Worm (Caenorhabditis elegans) whole organism, L2 larva: ENCODE results near the gene F49C12.7.

Source experiments
- ceh-82 ChIP-seq: fragments of 150-350 bp; optimal IDR thresholded peaks from 2 replicates; lab custom pipeline; 2014; ENCODE audit warnings: missing biosample characterization, missing genetic modification characterization
- lin-13 ChIP-seq: fragments of 150-350 bp; optimal IDR thresholded peaks from 2 replicates; lab custom pipeline; 2014; ENCODE audit warnings: missing biosample characterization, missing genetic modification reagents, missing genetic modification characterization
- mab-5 ChIP-seq: fragments of 150-350 bp; optimal IDR thresholded peaks from 2 replicates; lab custom pipeline; 2014; ENCODE audit warnings: missing biosample characterization, missing genetic modification characterization
- nhr-10 ChIP-seq: sonication (generic microtip); optimal IDR thresholded peaks from 2 replicates; lab custom pipeline; 2017; ENCODE audit warnings: missing biosample characterization, missing genetic modification characterization
- nhr-237 ChIP-seq: fragments of 150-350 bp; optimal IDR thresholded peaks from 2 replicates; lab custom pipeline; 2014; ENCODE audit warnings: missing biosample characterization, missing genetic modification characterization
- zag-1 ChIP-seq: fragments of 150-350 bp; optimal IDR thresholded peaks from 2 replicates; lab custom pipeline; 2014; ENCODE audit warnings: missing biosample characterization, missing genetic modification characterization
- ztf-4 ChIP-seq: fragments of 150-350 bp; optimal IDR thresholded peaks from 2 replicates; lab custom pipeline; 2014; ENCODE audit warnings: missing biosample characterization, missing genetic modification characterization

- TF ChIP-seq ztf-4 (tag; lab: Kevin White, UChicago): no peak
- no peak for TF ChIP-seq nhr-10
- TF ChIP-seq zag-1 (tag; lab: Kevin White, UChicago): no peak
- no peak for TF ChIP-seq nhr-237 (tag; lab: Kevin White, UChicago)
- TF ChIP-seq ceh-82 (tag; lab: Kevin White, UChicago): no peak
- no peak for TF ChIP-seq lin-13 (GFP tag; lab: Kevin White, UChicago)
- TF ChIP-seq mab-5 (tag; lab: Kevin White, UChicago): no peak
Measured at ce11 chrIV:9308975-9309374, 3.8 kb downstream of the F49C12.7 start, which contains the start of gene F49C12.6.
